Fruit fly (Drosophila melanogaster): Measurements from ENCODE around the gene mino.
A peak's percentile ranks its signal among the peaks of the same experiment; 100 is the strongest.

dm6 chr3R:27948421-27948906 is 23.5 kb downstream of the mino start, which contains the start of gene Gp93:
- TF ChIP-seq CG13204 (GFP tag; optimal IDR thresholded peaks at IDR 0.05) = peak; percentile 7
- TF ChIP-seq CG14655 (GFP tag; optimal IDR thresholded peaks at IDR 0.05) = no peak
- TF ChIP-seq CG34367 (tag; optimal IDR thresholded peaks at IDR 0.05) = peak; percentile 25
- TF ChIP-seq Pif1B (GFP tag; optimal IDR thresholded peaks at IDR 0.05) = no peak
- peak; percentile 54; the same call in 1 of the 2 replicates for TF ChIP-seq CG32121 (GFP tag; IDR thresholded peaks at IDR 0.05)
- TF ChIP-seq CG4496 (GFP tag; IDR thresholded peaks at IDR 0.05) = peak; percentile 82
- TF ChIP-seq CG12605 (GFP tag; IDR thresholded peaks at IDR 0.05) = peak; percentile 40; the same call in 1 of the 2 replicates
- TF ChIP-seq Snoo (tag; optimal IDR thresholded peaks at IDR 0.05) = peak; percentile 64
- TF ChIP-seq EcR (GFP tag; optimal IDR thresholded peaks at IDR 0.05) = peak; percentile 56
- peak; percentile 42 for TF ChIP-seq CG9948 (tag; optimal IDR thresholded peaks at IDR 0.05)
- TF ChIP-seq D1 (tag; optimal IDR thresholded peaks at IDR 0.05) = no peak

All from whole organism, pupa.